Worm (Caenorhabditis elegans) whole organism, midembryonic: Measurements from ENCODE around the gene ddx-23.

Experiments used
- T22C8.4 ChIP-seq: fragments of 200-800 bp; sonication (Bioruptor generic); IDR thresholded peaks from 2 replicates; pipeline ENCODE4 v1.3.6; 2022; ENCODE audit warnings: missing genetic modification characterization, missing compliant biosample characterization
- klf-2 ChIP-seq: fragments of 200-800 bp; sonication (Bioruptor generic); conservative IDR thresholded peaks from 2 replicates; pipeline ENCODE4 v1.3.6; 2022; ENCODE audit warnings: missing genetic modification reagents, missing genetic modification characterization, missing compliant biosample characterization
- ztf-29 ChIP-seq: fragments of 200-800 bp; sonication (Bioruptor generic); IDR thresholded peaks from 2 replicates; pipeline ENCODE4 v1.3.6; 2022; ENCODE audit warnings: missing genetic modification reagents, missing genetic modification characterization, missing compliant biosample characterization

DNA sequence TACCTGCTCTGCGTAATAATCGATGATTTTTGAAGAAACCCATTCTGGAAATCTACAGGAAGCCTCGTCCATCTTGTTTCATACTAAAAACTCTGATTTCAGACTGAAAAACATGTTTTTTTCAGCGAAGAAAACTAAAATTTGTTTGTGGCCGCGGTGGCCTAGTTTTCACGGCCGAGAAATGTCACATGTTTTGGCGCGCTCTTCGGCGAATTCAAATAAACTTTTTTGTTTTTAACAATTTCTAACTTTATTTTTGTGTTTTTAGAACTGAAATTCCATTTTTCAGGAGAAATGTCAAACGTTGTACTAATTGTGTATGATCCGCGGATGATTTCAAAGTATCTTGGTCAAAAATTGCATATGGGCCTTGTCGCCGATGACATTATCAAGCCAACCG, 50.1 kb downstream of the ddx-23 start, which contains the start of the genes polq-1 and him-10:
- no peak for TF ChIP-seq klf-2 (GFP tag; lab: Robert Waterston, UW)
- no peak for TF ChIP-seq ztf-29 (GFP tag; lab: Robert Waterston, UW)
- TF ChIP-seq T22C8.4 (GFP tag; lab: Robert Waterston, UW), result no peak
